Worm (Caenorhabditis elegans) whole organism, L2 larva: ENCODE results near the gene F33G12.3.

Experiments used
- C34F6.9 ChIP-seq: fragments of 150-350 bp; optimal IDR thresholded peaks from 2 replicates; lab custom pipeline; 2014; ENCODE audit warnings: missing biosample characterization, missing genetic modification characterization
- F13H6.1 ChIP-seq: sonication (generic microtip); optimal IDR thresholded peaks from 2 replicates; lab custom pipeline; 2016; ENCODE audit warnings: missing genetic modification characterization, missing compliant biosample characterization
- R02D3.7 ChIP-seq: fragments of 150-350 bp; optimal IDR thresholded peaks from 2 replicates; lab custom pipeline; 2014; ENCODE audit warnings: missing biosample characterization, missing genetic modification characterization
- Y55F3AM.14 ChIP-seq: fragments of 200-800 bp; sonication (Bioruptor generic); optimal IDR thresholded peaks from 2 replicates; lab custom pipeline; 2018; ENCODE audit warnings: mild to moderate bottlenecking, missing genetic modification characterization, missing compliant biosample characterization
- ZK546.5 ChIP-seq: sonication (generic microtip); optimal IDR thresholded peaks from 2 replicates; lab custom pipeline; 2017; ENCODE audit warnings: missing biosample characterization, missing genetic modification characterization
- alr-1 ChIP-seq: fragments of 150-350 bp; optimal IDR thresholded peaks from 2 replicates; lab custom pipeline; 2014; ENCODE audit warnings: missing biosample characterization, missing genetic modification characterization
- blmp-1 ChIP-seq: sonication (generic microtip); optimal IDR thresholded peaks from 2 replicates; lab custom pipeline; 2017; ENCODE audit warnings: missing genetic modification characterization, mild to moderate bottlenecking, missing compliant biosample characterization, antibody characterized with exemption, moderate library complexity; ENCODE audit not compliant: insufficient read depth
- ceh-82 ChIP-seq: fragments of 150-350 bp; optimal IDR thresholded peaks from 2 replicates; lab custom pipeline; 2014; ENCODE audit warnings: missing biosample characterization, missing genetic modification characterization
- crh-2 ChIP-seq: sonication (generic microtip); optimal IDR thresholded peaks from 2 replicates; lab custom pipeline; 2017; ENCODE audit warnings: missing biosample characterization, missing genetic modification characterization
- egl-27 ChIP-seq: sonication (generic microtip); optimal IDR thresholded peaks from 3 replicates; lab custom pipeline; 2017; ENCODE audit warnings: missing biosample characterization, missing genetic modification reagents, missing genetic modification characterization
- elt-1 ChIP-seq: fragments of 150-350 bp; optimal IDR thresholded peaks from 2 replicates; lab custom pipeline; 2014; ENCODE audit warnings: missing biosample characterization, missing genetic modification characterization
- elt-3 ChIP-seq: sonication (generic microtip); optimal IDR thresholded peaks from 2 replicates; lab custom pipeline; 2017; ENCODE audit warnings: missing biosample characterization, missing genetic modification characterization
- fos-1 ChIP-seq: fragments of 150-350 bp; optimal IDR thresholded peaks from 2 replicates; lab custom pipeline; 2014; ENCODE audit warnings: missing biosample characterization, missing genetic modification characterization
- gmeb-1 ChIP-seq: fragments of 150-350 bp; optimal IDR thresholded peaks from 2 replicates; lab custom pipeline; 2014; ENCODE audit warnings: missing biosample characterization, missing genetic modification characterization
- lin-13 ChIP-seq: fragments of 150-350 bp; optimal IDR thresholded peaks from 2 replicates; lab custom pipeline; 2014; ENCODE audit warnings: missing biosample characterization, missing genetic modification reagents, missing genetic modification characterization
- lin-39 ChIP-seq: fragments of 150-350 bp; optimal IDR thresholded peaks from 2 replicates; lab custom pipeline; 2014; ENCODE audit warnings: missing biosample characterization, missing genetic modification reagents, missing genetic modification characterization
- lsy-2 ChIP-seq, 2 experiments: fragments of 150-350 bp in 1 of 2; sonication (generic microtip) in 1 of 2; optimal IDR thresholded peaks; 2 replicates each; lab custom pipeline; 2014 to 2017; ENCODE audit warnings: missing biosample characterization in 2 of 2, missing genetic modification characterization in 2 of 2
- mab-5 ChIP-seq: fragments of 150-350 bp; optimal IDR thresholded peaks from 2 replicates; lab custom pipeline; 2014; ENCODE audit warnings: missing biosample characterization, missing genetic modification characterization
- mdl-1 ChIP-seq, 2 experiments: fragments of 150-350 bp in 1 of 2; sonication (generic microtip) in 1 of 2; optimal IDR thresholded peaks; 2 replicates each; lab custom pipeline; 2017; ENCODE audit warnings: missing biosample characterization in 2 of 2, missing genetic modification characterization in 2 of 2
- nhr-10 ChIP-seq: sonication (generic microtip); optimal IDR thresholded peaks from 2 replicates; lab custom pipeline; 2017; ENCODE audit warnings: missing biosample characterization, missing genetic modification characterization
- nhr-11 ChIP-seq: fragments of 150-350 bp; optimal IDR thresholded peaks from 2 replicates; lab custom pipeline; 2014; ENCODE audit warnings: missing biosample characterization, missing genetic modification characterization
- nhr-129 ChIP-seq: fragments of 150-350 bp; optimal IDR thresholded peaks from 2 replicates; lab custom pipeline; 2014; ENCODE audit warnings: missing biosample characterization, missing genetic modification characterization
- nhr-23 ChIP-seq: fragments of 150-350 bp; optimal IDR thresholded peaks from 2 replicates; lab custom pipeline; 2014; ENCODE audit warnings: missing biosample characterization, missing genetic modification reagents, missing genetic modification characterization
- nhr-237 ChIP-seq: fragments of 150-350 bp; optimal IDR thresholded peaks from 2 replicates; lab custom pipeline; 2014; ENCODE audit warnings: missing biosample characterization, missing genetic modification characterization
- nhr-25 ChIP-seq: fragments of 150-350 bp; sonication (generic microtip); optimal IDR thresholded peaks from 3 replicates; lab custom pipeline; 2014; ENCODE audit warnings: missing biosample characterization, missing genetic modification characterization
- nhr-6 ChIP-seq: fragments of 150-350 bp; optimal IDR thresholded peaks from 2 replicates; lab custom pipeline; 2014; ENCODE audit warnings: missing biosample characterization, missing genetic modification characterization
- nhr-77 ChIP-seq: fragments of 150-350 bp; optimal IDR thresholded peaks from 2 replicates; lab custom pipeline; 2014; ENCODE audit warnings: missing biosample characterization, missing genetic modification characterization
- peb-1 ChIP-seq: fragments of 150-350 bp; optimal IDR thresholded peaks from 2 replicates; lab custom pipeline; 2014; ENCODE audit warnings: missing biosample characterization, missing genetic modification characterization
- sem-4 ChIP-seq: fragments of 150-350 bp; optimal IDR thresholded peaks from 2 replicates; lab custom pipeline; 2014; ENCODE audit warnings: missing biosample characterization, missing genetic modification reagents, missing genetic modification characterization
- sma-3 ChIP-seq: sonication (generic microtip); optimal IDR thresholded peaks from 2 replicates; lab custom pipeline; 2016; ENCODE audit warnings: missing genetic modification reagents, missing genetic modification characterization, missing compliant biosample characterization
- sma-9 ChIP-seq, 2 experiments: fragments of 150-350 bp in 1 of 2; sonication (generic microtip) in 1 of 2; optimal IDR thresholded peaks; 2 replicates each; lab custom pipeline; 2014 to 2016; ENCODE audit warnings: missing genetic modification characterization in 2 of 2, mild to moderate bottlenecking in 1 of 2, missing biosample characterization in 1 of 2, missing compliant biosample characterization in 1 of 2, missing genetic modification reagents in 1 of 2, moderate library complexity in 1 of 2
- snpc-4 ChIP-seq: fragments of 150-350 bp; optimal IDR thresholded peaks from 2 replicates; lab custom pipeline; 2014; ENCODE audit warnings: missing biosample characterization, missing genetic modification characterization
- unc-39 ChIP-seq: fragments of 150-350 bp; optimal IDR thresholded peaks from 2 replicates; lab custom pipeline; 2014; ENCODE audit warnings: missing biosample characterization, missing genetic modification characterization
- unc-55 ChIP-seq: fragments of 150-350 bp; sonication (generic microtip); optimal IDR thresholded peaks from 3 replicates; lab custom pipeline; 2014; ENCODE audit warnings: missing biosample characterization, missing genetic modification reagents, missing genetic modification characterization
- zag-1 ChIP-seq: fragments of 150-350 bp; optimal IDR thresholded peaks from 2 replicates; lab custom pipeline; 2014; ENCODE audit warnings: missing biosample characterization, missing genetic modification characterization
- ztf-1 ChIP-seq: fragments of 200-800 bp; sonication (Bioruptor generic); conservative IDR thresholded peaks from 2 replicates; pipeline ENCODE4 v1.3.6; 2022; ENCODE audit warnings: missing genetic modification characterization, missing compliant biosample characterization
- ztf-4 ChIP-seq: fragments of 150-350 bp; optimal IDR thresholded peaks from 2 replicates; lab custom pipeline; 2014; ENCODE audit warnings: missing biosample characterization, missing genetic modification characterization

The F33G12.3 gene

ce11 chrII:4999122-4999521 lies 34.7 kb downstream of the F33G12.3 start, which contains the start of gene citk-2 (continued):
- TF ChIP-seq mab-5 (tag; lab: Kevin White, UChicago) (peak; percentile 87), nhr-237 (tag; lab: Kevin White, UChicago) (no peak), peb-1 (tag; lab: Kevin White, UChicago) (no peak), ZK546.5 (peak; percentile 39), nhr-10 (tag; lab: Kevin White, UChicago) (peak; percentile 21), nhr-129 (peak; percentile 78)

ce11 chrII:4998657-4999056 lies 35.2 kb downstream of the F33G12.3 start, which contains the start of gene F59A6.11:
TSS of gene F59A6.11 (minus strand) at chrII:4998757.
- TF ChIP-seq egl-27 (no peak), nhr-129 (no peak), elt-3 (tag; lab: Kevin White, UChicago) (no peak), nhr-237 (tag; lab: Kevin White, UChicago) (no peak), lsy-2 (tag; optimal IDR thresholded peaks at IDR 0.05; lab: Kevin White, UChicago) (no peak), nhr-23 (tag; lab: Kevin White, UChicago) (no peak), fos-1 (no peak), mdl-1 (tag; optimal IDR thresholded peaks at IDR 0.05; lab: Kevin White, UChicago) (no peak), nhr-11 (tag; lab: Kevin White, UChicago) (no peak), crh-2 (tag; lab: Kevin White, UChicago) (no peak), zag-1 (no peak), nhr-25 (tag; lab: Kevin White, UChicago) (no peak), sma-3 (GFP tag; lab: Kevin White, UChicago) (no peak), alr-1 (tag; lab: Kevin White, UChicago) (no peak), sem-4 (tag; lab: Kevin White, UChicago) (no peak), ztf-1 (no peak)

DNA sequence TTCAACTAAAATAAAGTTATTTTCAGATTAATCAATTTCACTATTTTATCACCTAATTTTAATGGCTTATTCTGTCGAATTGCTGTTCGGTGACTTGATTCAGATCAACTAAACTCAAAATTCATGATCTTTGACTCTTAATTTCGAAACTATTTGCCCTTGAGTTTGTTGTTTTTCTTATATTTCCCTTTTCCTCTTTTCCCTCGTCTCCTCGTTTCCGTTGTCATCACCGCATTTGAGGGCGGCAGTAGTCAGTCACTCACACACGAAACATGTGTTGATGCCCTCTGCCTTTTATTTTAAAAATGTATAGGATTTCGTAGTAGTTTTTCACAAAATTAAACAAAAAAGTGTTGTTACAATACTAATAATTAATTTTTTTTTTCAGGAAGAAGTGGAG lies 38.9 kb downstream of the F33G12.3 start, which contains the start of gene rnh-1.0:
rnh-1.0 (plus strand) TSS at position 389 of the 400 bp plus-strand sequence.
- TF ChIP-seq nhr-129 (peak; percentile 31), snpc-4 (tag; lab: Kevin White, UChicago) (no peak), C34F6.9 (tag; lab: Kevin White, UChicago) (peak; percentile 35)

- TF ChIP-seq nhr-6 (tag; lab: Kevin White, UChicago) (no peak), nhr-129 (peak; percentile 49), unc-39 (tag; lab: Kevin White, UChicago) (no peak), sma-3 (GFP tag; lab: Kevin White, UChicago) (peak; percentile 4), ceh-82 (tag; lab: Kevin White, UChicago) (no peak), unc-55 (GFP tag; lab: Kevin White, UChicago) (peak; percentile 72), C34F6.9 (tag; lab: Kevin White, UChicago) (peak; percentile 82), Y55F3AM.14 (GFP tag; lab: Kevin White, UChicago) (no peak), lin-39 (no peak), lin-13 (GFP tag; lab: Kevin White, UChicago) (peak; percentile 53), peb-1 (tag; lab: Kevin White, UChicago) (no peak), ztf-1 (no peak), lsy-2 (tag; optimal IDR thresholded peaks at IDR 0.05; lab: Kevin White, UChicago) (peak in 1 of 2 experiments; percentile 70), nhr-25 (tag; lab: Kevin White, UChicago) (peak; percentile 20), R02D3.7 (no peak), snpc-4 (tag; lab: Kevin White, UChicago) (peak; percentile 1), F13H6.1 (peak; percentile 30), zag-1 (no peak), sma-9 (GFP tag; optimal IDR thresholded peaks at IDR 0.05; lab: Kevin White, UChicago) (peak; percentile 25), sma-9 (tag; optimal IDR thresholded peaks at IDR 0.05; lab: Kevin White, UChicago) (no peak), elt-3 (tag; lab: Kevin White, UChicago) (no peak), alr-1 (tag; lab: Kevin White, UChicago) (no peak), gmeb-1 (tag; lab: Kevin White, UChicago) (peak; percentile 51), nhr-77 (no peak), elt-1 (tag; lab: Kevin White, UChicago) (no peak), crh-2 (tag; lab: Kevin White, UChicago) (peak; percentile 29), ZK546.5 (no peak), nhr-11 (tag; lab: Kevin White, UChicago) (no peak), ztf-4 (tag; lab: Kevin White, UChicago) (no peak), blmp-1 (tag; lab: Kevin White, UChicago) (peak; percentile 3)
Observed at ce11 chrII:4993530-4994192, 40.2 kb downstream of the F33G12.3 start, which contains the start of the genes eif-1 and vps-24. TSS of gene eif-1 (minus strand) at chrII:4993580. TSS of gene vps-24 (plus strand) at chrII:4993998.
